Fruit fly (Drosophila melanogaster): Measurements from ENCODE around the gene Sgsh.
A peak's percentile ranks its signal among the peaks of the same experiment; 100 is the strongest.

Gene Sgsh

DNA sequence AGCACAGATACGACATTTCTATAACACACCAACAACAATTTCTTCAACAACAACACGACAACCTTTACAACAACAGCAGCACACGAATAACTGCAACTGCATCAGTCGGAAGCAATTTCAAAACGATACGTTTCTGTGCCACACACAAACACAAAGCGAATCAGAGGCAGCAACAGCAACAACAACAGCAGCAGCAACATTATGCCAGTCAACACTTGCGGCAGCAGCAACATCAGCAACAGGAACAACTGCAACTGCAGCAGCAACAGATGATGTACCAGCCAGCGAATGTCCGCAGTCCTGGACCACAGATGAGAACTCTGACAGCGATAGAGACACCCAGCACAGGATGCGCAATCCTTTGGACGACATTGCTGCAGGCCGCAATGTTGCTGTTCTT, 34.6 kb upstream of the Sgsh start:
- TF ChIP-seq Dfd (GFP tag; optimal IDR thresholded peaks at IDR 0.05) (peak; percentile 78), Mio (GFP tag; optimal IDR thresholded peaks at IDR 0.05) (no peak)

DNA sequence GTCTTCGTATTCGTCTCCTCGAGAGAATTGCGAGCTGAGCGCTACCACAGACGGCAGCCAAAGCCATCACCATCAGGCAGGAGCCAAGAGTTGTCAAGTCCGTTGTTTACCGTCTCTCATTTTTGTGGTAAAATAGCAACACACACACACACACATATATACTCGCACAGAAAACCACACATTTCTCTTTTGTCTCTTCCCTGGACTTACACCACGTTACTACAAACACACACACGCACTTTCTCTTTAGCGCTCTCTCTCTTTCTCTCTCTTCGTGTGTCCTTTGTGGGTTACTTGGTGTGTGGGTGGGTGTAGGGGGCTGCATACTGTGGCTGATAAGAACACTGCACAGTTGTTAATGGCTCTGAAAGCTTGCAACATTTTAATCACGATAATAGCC, 19.0 kb upstream of the Sgsh start:
- no peak for TF ChIP-seq dmrt93B (GFP tag; optimal IDR thresholded peaks at IDR 0.05)
- no peak for TF ChIP-seq CrebA (GFP tag; optimal IDR thresholded peaks at IDR 0.05; ENCODE audit: borderline replicate concordance)
- TF ChIP-seq pan (optimal IDR thresholded peaks at IDR 0.05), result no peak
- no peak for TF ChIP-seq Jra (GFP tag; optimal IDR thresholded peaks at IDR 0.05)
- TF ChIP-seq dsf (GFP tag; optimal IDR thresholded peaks at IDR 0.05; ENCODE audit: borderline replicate concordance), result no peak
- no peak for TF ChIP-seq h (GFP tag; optimal IDR thresholded peaks at IDR 0.05)
- TF ChIP-seq Myc (optimal IDR thresholded peaks at IDR 0.05), result no peak
- TF ChIP-seq CG9705 (GFP tag; optimal IDR thresholded peaks at IDR 0.05), result no peak
- no peak for TF ChIP-seq lola (GFP tag; optimal IDR thresholded peaks at IDR 0.05)
- no peak for TF ChIP-seq CG32264 (GFP tag; optimal IDR thresholded peaks at IDR 0.05)
- no peak for TF ChIP-seq foxo (GFP tag; optimal IDR thresholded peaks at IDR 0.05)
- TF ChIP-seq Dif (GFP tag; optimal IDR thresholded peaks at IDR 0.05; ENCODE audit: partially characterized antibody), result no peak
- no peak for TF ChIP-seq rgr (GFP tag; optimal IDR thresholded peaks at IDR 0.05)
- no peak for TF ChIP-seq Mio (GFP tag; optimal IDR thresholded peaks at IDR 0.05)
- TF ChIP-seq ey (GFP tag; optimal IDR thresholded peaks at IDR 0.05), result no peak
- no peak for TF ChIP-seq Rel (GFP tag; optimal IDR thresholded peaks at IDR 0.05)
- TF ChIP-seq Rel (tag; optimal IDR thresholded peaks at IDR 0.05), result no peak
- TF ChIP-seq sv (GFP tag; optimal IDR thresholded peaks at IDR 0.05), result no peak
- TF ChIP-seq Hnf4 (GFP tag; optimal IDR thresholded peaks at IDR 0.05), result no peak
- TF ChIP-seq jim (GFP tag; optimal IDR thresholded peaks at IDR 0.05), result no peak
- TF ChIP-seq Abd-B (GFP tag; optimal IDR thresholded peaks at IDR 0.05), result no peak

DNA sequence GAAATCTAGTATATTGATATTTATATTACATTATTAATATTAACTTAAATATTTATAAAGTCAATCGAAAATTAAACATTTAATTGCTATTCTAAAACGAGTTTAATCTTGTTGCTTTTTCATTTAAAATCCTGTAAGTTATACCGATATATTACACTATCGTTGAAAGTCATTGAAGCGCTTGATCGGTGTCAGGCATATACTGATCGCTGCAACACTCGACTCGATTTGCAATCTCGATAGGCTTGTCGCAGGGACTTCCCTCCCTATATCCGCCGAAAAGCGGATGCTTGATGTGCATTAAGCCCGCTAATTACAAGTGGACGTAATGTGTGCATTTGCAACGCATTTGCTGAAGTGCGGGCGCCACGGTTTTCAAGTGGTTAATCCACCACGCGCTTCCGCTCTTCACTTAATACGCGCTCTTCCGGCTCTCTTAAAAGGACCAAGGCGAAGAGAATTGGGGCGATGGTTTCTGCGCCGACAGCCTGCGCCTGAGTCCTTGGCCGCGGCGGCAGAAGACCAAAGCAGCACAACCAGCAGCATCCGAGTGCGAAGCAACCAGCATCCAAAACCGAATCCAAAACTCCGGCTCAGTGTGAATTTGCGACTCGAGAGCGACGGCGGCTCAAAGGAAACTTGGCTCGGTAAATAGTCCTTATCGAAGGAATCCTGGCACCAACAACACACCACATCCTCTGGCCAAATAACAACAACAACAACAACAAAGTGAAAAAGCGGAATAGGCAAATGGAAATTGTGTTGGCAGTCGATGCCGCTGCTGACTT, 16.4 kb upstream of the Sgsh start, which contains the start of gene CG42613:
Gene CG42613, plus strand, starts transcription at position 279 of the 788 bp plus-strand sequence.
- TF ChIP-seq ey (GFP tag; optimal IDR thresholded peaks at IDR 0.05), result no peak
- TF ChIP-seq HLH106 (tag; optimal IDR thresholded peaks at IDR 0.05), result peak; percentile 20
- no peak for TF ChIP-seq Hr83 (GFP tag; optimal IDR thresholded peaks at IDR 0.05; ENCODE audit: poor library complexity, severe bottlenecking)
- no peak for TF ChIP-seq jim (GFP tag; optimal IDR thresholded peaks at IDR 0.05)
- peak; percentile 40 for TF ChIP-seq CG9705 (GFP tag; optimal IDR thresholded peaks at IDR 0.05)
- TF ChIP-seq br (GFP tag; optimal IDR thresholded peaks at IDR 0.05), result peak; percentile 32
- peak; percentile 18 for TF ChIP-seq h (GFP tag; optimal IDR thresholded peaks at IDR 0.05)
- TF ChIP-seq Hnf4 (GFP tag; optimal IDR thresholded peaks at IDR 0.05), result no peak
- TF ChIP-seq dmrt93B (GFP tag; optimal IDR thresholded peaks at IDR 0.05), result peak; percentile 51
- peak; percentile 44 for TF ChIP-seq Dif (GFP tag; optimal IDR thresholded peaks at IDR 0.05; ENCODE audit: partially characterized antibody)
- TF ChIP-seq foxo (GFP tag; optimal IDR thresholded peaks at IDR 0.05), result peak in 1 of 2 experiments; percentile 22
- TF ChIP-seq Sp1 (GFP tag; optimal IDR thresholded peaks at IDR 0.05), result no peak
- TF ChIP-seq psq (GFP tag; optimal IDR thresholded peaks at IDR 0.05), result peak; percentile 10
- peak; percentile 45 for TF ChIP-seq sv (GFP tag; optimal IDR thresholded peaks at IDR 0.05)
- no peak for TF ChIP-seq Dfd (GFP tag; optimal IDR thresholded peaks at IDR 0.05)
- no peak for TF ChIP-seq usp (GFP tag; optimal IDR thresholded peaks at IDR 0.05)
- no peak for TF ChIP-seq brk (GFP tag; optimal IDR thresholded peaks at IDR 0.05)
- TF ChIP-seq OdsH (GFP tag; optimal IDR thresholded peaks at IDR 0.05), result no peak
- peak; percentile 63 for TF ChIP-seq rgr (GFP tag; optimal IDR thresholded peaks at IDR 0.05)

DNA sequence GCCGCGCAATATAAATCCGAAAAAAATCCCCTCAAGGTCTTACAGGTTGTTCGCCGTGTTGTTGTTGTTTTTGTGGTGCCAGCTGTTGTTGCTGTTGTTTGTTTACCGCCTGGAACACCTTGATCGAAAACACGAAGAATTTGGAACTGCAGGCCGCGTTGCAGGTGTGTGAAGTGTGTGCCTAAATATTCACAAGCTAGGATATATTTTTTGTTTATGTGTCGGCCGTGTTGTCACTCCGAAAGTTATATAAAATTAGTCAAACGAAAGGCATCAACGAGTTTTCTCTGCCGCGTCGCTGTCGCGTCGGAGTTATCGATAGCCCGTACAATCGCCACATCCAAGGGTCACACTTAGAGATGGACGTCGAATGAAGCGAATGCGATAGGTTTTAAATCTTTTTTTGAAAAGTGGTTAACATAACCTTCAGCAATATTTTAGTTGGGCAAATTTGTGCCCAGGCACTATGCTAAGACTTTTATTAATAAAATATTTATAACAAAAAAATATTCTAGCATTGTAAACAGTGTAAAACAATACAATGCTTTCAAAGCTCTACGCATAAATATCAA, 15.7 kb upstream of the Sgsh start, which contains the start of gene Mpc1:
Gene Mpc1, minus strand, starts transcription at position 314 of the 572 bp plus-strand sequence.
- TF ChIP-seq N (GFP tag; optimal IDR thresholded peaks at IDR 0.05) (no peak), Hr83 (GFP tag; optimal IDR thresholded peaks at IDR 0.05; ENCODE audit: poor library complexity, severe bottlenecking) (no peak), Abd-B (GFP tag; optimal IDR thresholded peaks at IDR 0.05) (no peak), GATAd (GFP tag; optimal IDR thresholded peaks at IDR 0.05) (no peak), brk (GFP tag; optimal IDR thresholded peaks at IDR 0.05) (no peak), fru (GFP tag; optimal IDR thresholded peaks at IDR 0.05) (no peak), jim (GFP tag; optimal IDR thresholded peaks at IDR 0.05) (no peak), h (GFP tag; optimal IDR thresholded peaks at IDR 0.05) (no peak), tai (GFP tag; optimal IDR thresholded peaks at IDR 0.05) (peak; percentile 47), lola (GFP tag; optimal IDR thresholded peaks at IDR 0.05) (no peak), CrebA (GFP tag; optimal IDR thresholded peaks at IDR 0.05; ENCODE audit: borderline replicate concordance) (no peak), woc (GFP tag; optimal IDR thresholded peaks at IDR 0.05) (peak; percentile 43), Jra (GFP tag; optimal IDR thresholded peaks at IDR 0.05) (no peak), CG32264 (GFP tag; optimal IDR thresholded peaks at IDR 0.05) (no peak), sv (GFP tag; optimal IDR thresholded peaks at IDR 0.05) (no peak), Hr78 (GFP tag; optimal IDR thresholded peaks at IDR 0.05) (no peak), foxo (GFP tag; optimal IDR thresholded peaks at IDR 0.05) (peak in 1 of 2 experiments; percentile 27), HLH106 (tag; optimal IDR thresholded peaks at IDR 0.05) (no peak), Vsx2 (GFP tag; optimal IDR thresholded peaks at IDR 0.05; ENCODE audit: partially characterized antibody) (no peak), psq (GFP tag; optimal IDR thresholded peaks at IDR 0.05) (peak; percentile 26), Rel (GFP tag; optimal IDR thresholded peaks at IDR 0.05) (no peak), Rel (tag; optimal IDR thresholded peaks at IDR 0.05) (peak; percentile 100), dmrt93B (GFP tag; optimal IDR thresholded peaks at IDR 0.05) (no peak), ey (GFP tag; optimal IDR thresholded peaks at IDR 0.05) (no peak), dl (GFP tag; optimal IDR thresholded peaks at IDR 0.05; ENCODE audit: insufficient read depth in 1 of 2, partially characterized antibody in 2 of 2) (no peak), Hnf4 (GFP tag; optimal IDR thresholded peaks at IDR 0.05) (peak; percentile 4), Sp1 (GFP tag; optimal IDR thresholded peaks at IDR 0.05) (no peak)
